Worm (Caenorhabditis elegans): Measurements from ENCODE around the gene rabr-3.

The rabr-3 gene

ce11 chrV:16225524-16226116, 30.1 kb downstream of the rabr-3 start (continued):
- TF ChIP-seq aptf-2 (GFP tag; conservative IDR thresholded peaks at IDR 0.05), result 0 out of 2 replicates have a peak, but pooled peaks have one; percentile 29
- TF ChIP-seq zfh-2 (GFP tag; conservative IDR thresholded peaks at IDR 0.05), result 0 out of 2 replicates have a peak, but pooled peaks have one; percentile 20
- TF ChIP-seq athp-1 (tag; optimal IDR thresholded peaks at IDR 0.05), result no peak
- TF ChIP-seq rcor-1 (GFP tag; IDR thresholded peaks at IDR 0.05), result 0 out of 2 replicates have a peak, but pooled peaks have one; percentile 26
- TF ChIP-seq lin-26 (GFP tag; IDR thresholded peaks at IDR 0.05), result peak; percentile 82
- peak; percentile 92 for TF ChIP-seq snpc-1.1 (tag; optimal IDR thresholded peaks at IDR 0.05; ENCODE audit: insufficient read depth)
- peak; percentile 21 for TF ChIP-seq B0261.1 (tag; optimal IDR thresholded peaks at IDR 0.05)
- peak; percentile 73 for TF ChIP-seq madf-6 (GFP tag; IDR thresholded peaks at IDR 0.05)
- TF ChIP-seq hmg-1.2 (GFP tag; IDR thresholded peaks at IDR 0.05), result peak; percentile 91
- TF ChIP-seq aptf-3 (GFP tag; IDR thresholded peaks at IDR 0.05), result no peak
- 0 out of 2 replicates have a peak, but pooled peaks have one; percentile 40 for TF ChIP-seq Y56A3A.18 (GFP tag; IDR thresholded peaks at IDR 0.05)
- no peak for TF ChIP-seq nhr-179 (tag; optimal IDR thresholded peaks at IDR 0.05)
- peak; percentile 77 for TF ChIP-seq dox-1 (GFP tag; IDR thresholded peaks at IDR 0.05)
- TF ChIP-seq rpc-1 (optimal IDR thresholded peaks at IDR 0.05), result no peak
- peak; percentile 3 for TF ChIP-seq rpc-1 (tag; optimal IDR thresholded peaks at IDR 0.05)
- TF ChIP-seq die-1 (tag; optimal IDR thresholded peaks at IDR 0.05), result peak; percentile 45
- peak; percentile 21 for TF ChIP-seq lsy-27 (tag; optimal IDR thresholded peaks at IDR 0.05; ENCODE audit: borderline replicate concordance, insufficient read depth)
- TF ChIP-seq ztf-25 (GFP tag; IDR thresholded peaks at IDR 0.05), result no peak
- no peak for TF ChIP-seq Y79H2A.3 (GFP tag; conservative IDR thresholded peaks at IDR 0.05)
- peak; percentile 24 for TF ChIP-seq xnd-1 (tag; optimal IDR thresholded peaks at IDR 0.05)
- TF ChIP-seq pbrm-1 (GFP tag; IDR thresholded peaks at IDR 0.05), result peak; percentile 86
- peak; percentile 76 for TF ChIP-seq D2030.7 (GFP tag; IDR thresholded peaks at IDR 0.05)
- TF ChIP-seq egrh-3 (GFP tag; IDR thresholded peaks at IDR 0.05), result 0 out of 2 replicates have a peak, but pooled peaks have one; percentile 28
- TF ChIP-seq ekl-4 (GFP tag; IDR thresholded peaks at IDR 0.05), result peak; percentile 65
- TF ChIP-seq B0336.3 (GFP tag; IDR thresholded peaks at IDR 0.05), result peak; percentile 65
- TF ChIP-seq F57C9.4 (tag; optimal IDR thresholded peaks at IDR 0.05), result no peak
- TF ChIP-seq attf-6 (GFP tag; IDR thresholded peaks at IDR 0.05), result peak; percentile 96
- TF ChIP-seq unc-130 (GFP tag; optimal IDR thresholded peaks at IDR 0.05), result peak; percentile 13
- peak; percentile 89 for TF ChIP-seq snpc-4 (GFP tag; optimal IDR thresholded peaks at IDR 0.05)
- peak; percentile 82 to 97 (median 92) for TF ChIP-seq snpc-4 (tag; optimal IDR thresholded peaks at IDR 0.05)
- no peak for TF ChIP-seq egl-18 (GFP tag; IDR thresholded peaks at IDR 0.05)
- TF ChIP-seq lin-54 (GFP tag; optimal IDR thresholded peaks at IDR 0.05), result peak; percentile 16
- TF ChIP-seq B0019.2 (GFP tag; conservative IDR thresholded peaks at IDR 0.05), result no peak
- TF ChIP-seq Y53G8AR.9 (GFP tag; conservative IDR thresholded peaks at IDR 0.05), result 0 out of 2 replicates have a peak, but pooled peaks have one; percentile 44

DNA sequence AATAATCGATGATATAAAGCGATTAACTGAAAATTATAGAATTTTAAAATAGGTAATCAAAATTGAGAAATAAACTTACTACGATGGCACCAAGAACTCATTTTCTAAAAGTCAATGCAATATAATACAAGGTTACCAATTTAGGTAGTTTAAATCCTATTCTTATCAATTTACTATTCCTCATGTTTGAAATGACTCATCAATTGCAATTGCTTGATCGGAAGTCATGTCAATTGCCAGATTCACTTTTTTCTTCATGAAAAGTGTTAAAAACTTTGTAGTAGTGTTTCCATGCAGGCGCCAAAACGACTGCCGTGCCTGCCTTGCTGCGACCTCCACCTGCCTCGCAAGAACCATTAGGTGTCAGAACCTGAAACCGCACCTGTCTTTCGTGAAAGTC, 31.1 kb downstream of the rabr-3 start, which contains the start of gene F11A5.13:
Gene F11A5.13 (minus strand): TSS at position 101 of the 400 bp plus-strand sequence.
- TF ChIP-seq atf-7 (tag; optimal IDR thresholded peaks at IDR 0.05), result no peak
- TF ChIP-seq F23B12.7 (tag; optimal IDR thresholded peaks at IDR 0.05; ENCODE audit: insufficient read depth), result no peak
- no peak for TF ChIP-seq snpc-4 (GFP tag; optimal IDR thresholded peaks at IDR 0.05)
- no peak for TF ChIP-seq snpc-4 (tag; optimal IDR thresholded peaks at IDR 0.05)
- TF ChIP-seq hrde-1 (tag; optimal IDR thresholded peaks at IDR 0.05; ENCODE audit: borderline replicate concordance), result no peak
- TF ChIP-seq Y79H2A.3 (GFP tag; conservative IDR thresholded peaks at IDR 0.05), result no peak
- TF ChIP-seq madf-8 (GFP tag; conservative IDR thresholded peaks at IDR 0.05), result no peak
- no peak for TF ChIP-seq lsy-27 (tag; optimal IDR thresholded peaks at IDR 0.05; ENCODE audit: borderline replicate concordance, insufficient read depth)
- no peak for TF ChIP-seq lsl-1 (GFP tag; optimal IDR thresholded peaks at IDR 0.05)
- no peak for TF ChIP-seq efl-1 (GFP tag; optimal IDR thresholded peaks at IDR 0.05)
- TF ChIP-seq ztf-22 (GFP tag; optimal IDR thresholded peaks at IDR 0.05), result no peak
- TF ChIP-seq lir-1 (GFP tag; conservative IDR thresholded peaks at IDR 0.05), result no peak
- no peak for TF ChIP-seq F55B11.4 (tag; optimal IDR thresholded peaks at IDR 0.05; ENCODE audit: borderline replicate concordance, insufficient read depth)

Measured in whole organism, young adult.